4 fruit fly cellular contexts compared by ENCODE assay signal in the genomic region with DNA sequence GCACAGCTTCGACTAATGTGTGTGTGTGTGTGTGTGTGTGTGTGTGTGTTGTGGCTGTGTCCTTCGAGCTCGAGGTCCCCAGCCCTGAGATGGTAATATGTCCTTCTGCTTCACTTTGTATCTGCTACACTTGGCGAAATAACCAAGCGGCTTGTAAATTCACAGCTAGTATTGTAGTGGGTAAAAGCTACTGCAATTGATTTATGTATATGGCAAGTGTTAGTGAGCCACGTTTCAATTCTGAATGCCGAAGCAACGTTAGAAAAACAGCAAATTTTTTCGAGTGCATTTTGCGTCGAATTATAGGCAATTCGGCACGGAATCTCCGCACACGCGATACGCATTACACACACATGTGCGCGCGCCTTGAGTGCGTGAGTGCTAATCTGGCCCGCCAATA.
TF ChIP-seq lines count a peak whose summit lies in the region.

No protein-coding gene starts in this region.

- TF ChIP-seq CTCF in whole organism, embryonic (GFP tag; optimal IDR thresholded peaks at IDR 0.05; lab: Kevin White, UChicago), result no peak

TF ChIP-seq in whole organism, embryonic, 481 proteins besides CTCF, POLR2A, EP300 and RAD21 (continues in another document):
- TF ChIP-seq Lhr (GFP tag; optimal IDR thresholded peaks at IDR 0.05; lab: Kevin White, UChicago), result no peak
- TF ChIP-seq Dp (GFP tag; optimal IDR thresholded peaks at IDR 0.05; lab: Kevin White, UChicago), result no peak
- peak; percentile 13 for TF ChIP-seq fu2 (GFP tag; optimal IDR thresholded peaks at IDR 0.05; lab: Kevin White, UChicago)
- no peak for TF ChIP-seq Dip2 (GFP tag; IDR thresholded peaks at IDR 0.05; lab: Robert Waterston, UW)
- TF ChIP-seq CG10274 (GFP tag; optimal IDR thresholded peaks at IDR 0.05; lab: Kevin White, UChicago), result no peak
- no peak for TF ChIP-seq CG9437 (GFP tag; optimal IDR thresholded peaks at IDR 0.05; lab: Kevin White, UChicago)
- TF ChIP-seq CG4328 (GFP tag; optimal IDR thresholded peaks at IDR 0.05; lab: Kevin White, UChicago), result no peak
- no peak for TF ChIP-seq Adf1 (GFP tag; IDR thresholded peaks at IDR 0.05; lab: Robert Waterston, UW)
- TF ChIP-seq CG1233 (GFP tag; optimal IDR thresholded peaks at IDR 0.05; lab: Kevin White, UChicago), result peak; percentile 22
- TF ChIP-seq HLH3B (GFP tag; IDR thresholded peaks at IDR 0.05; lab: Robert Waterston, UW), result 0 out of 2 replicates have a peak, but pooled peaks have one; percentile 50
- peak; percentile 10 for TF ChIP-seq CG14710 (tag; optimal IDR thresholded peaks at IDR 0.05; lab: Kevin White, UChicago)
- TF ChIP-seq al (GFP tag; IDR thresholded peaks at IDR 0.05; lab: Robert Waterston, UW), result 0 out of 2 replicates have a peak, but pooled peaks have one; percentile 18
- no peak for TF ChIP-seq CG7963 (GFP tag; IDR thresholded peaks at IDR 0.05; lab: Robert Waterston, UW; ENCODE audit: partially characterized antibody)
- peak; percentile 51 for TF ChIP-seq chm (GFP tag; IDR thresholded peaks at IDR 0.05; lab: Robert Waterston, UW)
- no peak for TF ChIP-seq Poxn (GFP tag; IDR thresholded peaks at IDR 0.05; lab: Robert Waterston, UW)
- no peak for TF ChIP-seq CG7745 (tag; optimal IDR thresholded peaks at IDR 0.05; lab: Kevin White, UChicago)
- TF ChIP-seq CG6683 (GFP tag; optimal IDR thresholded peaks at IDR 0.05; lab: Kevin White, UChicago), result no peak
- peak; percentile 65 for TF ChIP-seq Meics (GFP tag; optimal IDR thresholded peaks at IDR 0.05; lab: Kevin White, UChicago)
- no peak for TF ChIP-seq CG12744 (GFP tag; optimal IDR thresholded peaks at IDR 0.05; lab: Kevin White, UChicago)
- peak; percentile 31 for TF ChIP-seq CHES-1-like (GFP tag; optimal IDR thresholded peaks at IDR 0.05; lab: Kevin White, UChicago)
- TF ChIP-seq fru (optimal IDR thresholded peaks at IDR 0.05; lab: Kevin White, UChicago), result no peak

TF ChIP-seq in whole organism, prepupa, 60 proteins besides CTCF, POLR2A, EP300 and RAD21 (continues in another document):
- peak; percentile 45 for TF ChIP-seq Hr4 (GFP tag; optimal IDR thresholded peaks at IDR 0.05; lab: Kevin White, UChicago)
- TF ChIP-seq Met (GFP tag; optimal IDR thresholded peaks at IDR 0.05; lab: Kevin White, UChicago), result peak; percentile 26
- peak; percentile 60 for TF ChIP-seq CG6163 (GFP tag; IDR thresholded peaks at IDR 0.05; lab: Robert Waterston, UW)
- TF ChIP-seq dsx (GFP tag; optimal IDR thresholded peaks at IDR 0.05; lab: Kevin White, UChicago; ENCODE audit: poor library complexity, severe bottlenecking), result peak; percentile 55
- no peak for TF ChIP-seq CG11762 (GFP tag; optimal IDR thresholded peaks at IDR 0.05; lab: Kevin White, UChicago; ENCODE audit: insufficient read depth)
- no peak for TF ChIP-seq CG6276 (GFP tag; optimal IDR thresholded peaks at IDR 0.05; lab: Kevin White, UChicago)
- TF ChIP-seq CG6854 (GFP tag; optimal IDR thresholded peaks at IDR 0.05; lab: Kevin White, UChicago), result no peak
- peak; percentile 34 for TF ChIP-seq CG6792 (GFP tag; optimal IDR thresholded peaks at IDR 0.05; lab: Kevin White, UChicago)
- peak; percentile 0 for TF ChIP-seq CG11902 (GFP tag; optimal IDR thresholded peaks at IDR 0.05; lab: Kevin White, UChicago)
- peak; percentile 47 for TF ChIP-seq CG31627 (GFP tag; optimal IDR thresholded peaks at IDR 0.05; lab: Kevin White, UChicago)
- TF ChIP-seq esn (GFP tag; optimal IDR thresholded peaks at IDR 0.05; lab: Kevin White, UChicago), result peak; percentile 36
- peak; percentile 52 for TF ChIP-seq CG3919 (GFP tag; optimal IDR thresholded peaks at IDR 0.05; lab: Kevin White, UChicago)
- no peak for TF ChIP-seq fd59A (GFP tag; optimal IDR thresholded peaks at IDR 0.05; lab: Kevin White, UChicago)
- peak; percentile 17 for TF ChIP-seq net (GFP tag; optimal IDR thresholded peaks at IDR 0.05; lab: Kevin White, UChicago)
- peak; percentile 39 for TF ChIP-seq CG7368 (GFP tag; optimal IDR thresholded peaks at IDR 0.05; lab: Kevin White, UChicago)
- TF ChIP-seq Eip78C (GFP tag; lab: Kevin White, UChicago), result peak; percentile 68
- TF ChIP-seq pdm3 (GFP tag; optimal IDR thresholded peaks at IDR 0.05; lab: Kevin White, UChicago), result peak; percentile 38
- TF ChIP-seq lz (GFP tag; optimal IDR thresholded peaks at IDR 0.05; lab: Kevin White, UChicago), result peak; percentile 45
- no peak for TF ChIP-seq CG8632 (GFP tag; optimal IDR thresholded peaks at IDR 0.05; lab: Kevin White, UChicago)
- TF ChIP-seq acj6 (GFP tag; optimal IDR thresholded peaks at IDR 0.05; lab: Kevin White, UChicago), result peak; percentile 27
- TF ChIP-seq Eip75B (GFP tag; optimal IDR thresholded peaks at IDR 0.05; lab: Kevin White, UChicago), result peak; percentile 22
- no peak for TF ChIP-seq Blimp-1 (GFP tag; optimal IDR thresholded peaks at IDR 0.05; lab: Kevin White, UChicago)

TF ChIP-seq in whole organism, pupa, 21 proteins besides CTCF, POLR2A, EP300 and RAD21:
- TF ChIP-seq Ets98B (GFP tag; IDR thresholded peaks at IDR 0.05; lab: Robert Waterston, UW) (peak; percentile 26; the same call in 1 of the 2 replicates), CG13204 (GFP tag; optimal IDR thresholded peaks at IDR 0.05; lab: Kevin White, UChicago) (no peak), CG14655 (GFP tag; optimal IDR thresholded peaks at IDR 0.05; lab: Kevin White, UChicago) (peak; percentile 46), Pif1B (GFP tag; optimal IDR thresholded peaks at IDR 0.05; lab: Kevin White, UChicago) (no peak), CG17806 (tag; optimal IDR thresholded peaks at IDR 0.05; lab: Kevin White, UChicago) (peak; percentile 32), CG32121 (GFP tag; IDR thresholded peaks at IDR 0.05; lab: Robert Waterston, UW) (no peak), CG34367 (tag; optimal IDR thresholded peaks at IDR 0.05; lab: Kevin White, UChicago) (peak; percentile 14), fd96Ca (GFP tag; IDR thresholded peaks at IDR 0.05; lab: Robert Waterston, UW) (peak; percentile 46; the same call in 1 of the 3 replicates), D1 (tag; optimal IDR thresholded peaks at IDR 0.05; lab: Kevin White, UChicago) (no peak), EcR (GFP tag; optimal IDR thresholded peaks at IDR 0.05; lab: Kevin White, UChicago) (no peak), CG4496 (GFP tag; IDR thresholded peaks at IDR 0.05; lab: Robert Waterston, UW) (0 out of 3 replicates have a peak, but pooled peaks have one; percentile 37), rn (GFP tag; IDR thresholded peaks at IDR 0.05; lab: Robert Waterston, UW) (no peak), CG12605 (GFP tag; IDR thresholded peaks at IDR 0.05; lab: Robert Waterston, UW) (no peak), CG10348 (GFP tag; IDR thresholded peaks at IDR 0.05; lab: Robert Waterston, UW) (no peak), Snoo (tag; optimal IDR thresholded peaks at IDR 0.05; lab: Kevin White, UChicago) (no peak), gl (tag; optimal IDR thresholded peaks at IDR 0.05; lab: Kevin White, UChicago) (no peak), CG15710 (tag; optimal IDR thresholded peaks at IDR 0.05; lab: Kevin White, UChicago) (peak; percentile 43), CG9948 (tag; optimal IDR thresholded peaks at IDR 0.05; lab: Kevin White, UChicago) (peak; percentile 40), CG8159 (tag; optimal IDR thresholded peaks at IDR 0.05; lab: Kevin White, UChicago) (peak; percentile 46), Pif1A (GFP tag; optimal IDR thresholded peaks at IDR 0.05; lab: Kevin White, UChicago) (peak; percentile 27), CG8301 (tag; optimal IDR thresholded peaks at IDR 0.05; lab: Kevin White, UChicago) (peak; percentile 22)
TF ChIP-seq in whole organism, pupa: peak in this region for 11.

TF ChIP-seq in whole organism, wandering third instar larva, 38 proteins besides CTCF, POLR2A, EP300 and RAD21:
- TF ChIP-seq foxo (GFP tag; optimal IDR thresholded peaks at IDR 0.05; lab: Kevin White, UChicago) (peak in 1 of 2 experiments; percentile 46), Rel (GFP tag; optimal IDR thresholded peaks at IDR 0.05; lab: Kevin White, UChicago) (no peak), Rel (tag; optimal IDR thresholded peaks at IDR 0.05; lab: Kevin White, UChicago) (no peak), Hr78 (GFP tag; optimal IDR thresholded peaks at IDR 0.05; lab: Kevin White, UChicago) (no peak), fru (GFP tag; optimal IDR thresholded peaks at IDR 0.05; lab: Kevin White, UChicago) (peak; percentile 46), dmrt93B (GFP tag; optimal IDR thresholded peaks at IDR 0.05; lab: Kevin White, UChicago) (no peak), HLH106 (tag; optimal IDR thresholded peaks at IDR 0.05; lab: Kevin White, UChicago) (peak; percentile 42), woc (GFP tag; optimal IDR thresholded peaks at IDR 0.05; lab: Kevin White, UChicago) (peak; percentile 3), Dfd (GFP tag; optimal IDR thresholded peaks at IDR 0.05; lab: Kevin White, UChicago) (no peak), br (GFP tag; optimal IDR thresholded peaks at IDR 0.05; lab: Kevin White, UChicago) (peak; percentile 15), OdsH (GFP tag; optimal IDR thresholded peaks at IDR 0.05; lab: Kevin White, UChicago) (peak; percentile 26), Sp1 (GFP tag; optimal IDR thresholded peaks at IDR 0.05; lab: Kevin White, UChicago) (peak; percentile 29), h (GFP tag; optimal IDR thresholded peaks at IDR 0.05; lab: Kevin White, UChicago) (peak; percentile 32), rgr (GFP tag; optimal IDR thresholded peaks at IDR 0.05; lab: Kevin White, UChicago) (peak; percentile 32), ey (GFP tag; optimal IDR thresholded peaks at IDR 0.05; lab: Kevin White, UChicago) (peak; percentile 40)

Comparison
In these comparisons a context has a peak if more than half of its experiments do, and no peak if none do; other contexts are left out.
1. Of the 7 proteins assayed by ChIP-seq in both whole organism, embryonic and whole organism, prepupa: peak only in whole organism, embryonic: Blimp-1 and CG6854; only in whole organism, prepupa: Hr39; in both: Gug and Sox102F; in neither: 2.